Fruit fly (Drosophila melanogaster) ovary, adult (tissue): ENCODE data around the gene Lcp65Ag2.

Experiments
- CG17801 ChIP-seq: fragments of 200-800 bp; optimal IDR thresholded peaks from 2 replicates; lab custom pipeline; 2019; ENCODE audit warnings: missing biosample characterization, mild to moderate bottlenecking, missing genetic modification characterization, moderate library complexity; ENCODE audit not compliant: partially characterized antibody

Gene Lcp65Ag2

dm6 chr3L:6124616-6125408 lies 8.6 kb downstream of the Lcp65Ag2 start:
- no peak for TF ChIP-seq CG17801 (GFP tag; lab: Kevin White, UChicago)

dm6 chr3L:6116881-6117280 lies 16.5 kb downstream of the Lcp65Ag2 start:
- no peak for TF ChIP-seq CG17801 (GFP tag; lab: Kevin White, UChicago)

dm6 chr3L:6115505-6115904 lies 17.9 kb downstream of the Lcp65Ag2 start:
- TF ChIP-seq CG17801 (GFP tag; lab: Kevin White, UChicago) = no peak

dm6 chr3L:6111458-6111857 lies 21.9 kb downstream of the Lcp65Ag2 start:
- no peak for TF ChIP-seq CG17801 (GFP tag; lab: Kevin White, UChicago)

- TF ChIP-seq CG17801 (GFP tag; lab: Kevin White, UChicago) = no peak
Measured at dm6 chr3L:6110673-6111449, 22.5 kb downstream of the Lcp65Ag2 start.

DNA sequence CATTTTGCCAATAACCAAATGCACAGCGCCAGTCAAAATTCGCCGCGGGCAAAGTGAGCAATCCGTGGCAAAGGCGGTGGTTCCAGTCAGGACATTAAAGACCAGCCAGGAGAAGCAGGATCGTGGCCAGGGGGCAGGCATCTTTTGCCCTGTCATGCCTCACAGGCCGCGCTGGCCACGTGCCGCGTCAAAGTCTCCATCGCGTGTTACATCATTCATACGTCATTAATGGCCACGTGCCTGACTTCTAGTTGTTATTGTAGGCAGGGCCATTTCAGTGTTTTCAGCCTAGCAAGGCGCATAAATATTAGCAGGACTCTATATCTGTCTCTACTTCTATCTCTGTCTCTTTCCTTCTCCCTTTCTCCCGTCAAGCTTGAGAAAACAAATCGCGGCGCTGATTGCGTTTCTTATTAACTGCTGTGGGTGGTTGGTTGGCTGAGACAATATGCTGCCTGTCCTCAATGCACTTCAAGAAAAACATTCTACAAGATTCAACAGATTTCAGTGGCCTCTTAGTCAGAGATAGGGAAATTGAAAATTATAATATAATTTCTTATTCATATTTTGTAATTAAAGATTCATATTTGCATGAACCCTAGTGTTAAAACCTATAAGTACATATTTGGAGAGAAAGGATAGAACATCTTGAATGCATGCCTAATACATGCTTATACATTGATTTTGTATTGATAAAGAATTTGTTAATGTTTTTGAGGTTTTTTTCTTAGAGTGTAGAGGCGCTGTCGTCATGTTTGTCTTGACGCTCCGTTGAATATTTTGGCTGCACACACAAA lies 24.9 kb downstream of the Lcp65Ag2 start:
- TF ChIP-seq CG17801 (GFP tag; lab: Kevin White, UChicago) = no peak

DNA sequence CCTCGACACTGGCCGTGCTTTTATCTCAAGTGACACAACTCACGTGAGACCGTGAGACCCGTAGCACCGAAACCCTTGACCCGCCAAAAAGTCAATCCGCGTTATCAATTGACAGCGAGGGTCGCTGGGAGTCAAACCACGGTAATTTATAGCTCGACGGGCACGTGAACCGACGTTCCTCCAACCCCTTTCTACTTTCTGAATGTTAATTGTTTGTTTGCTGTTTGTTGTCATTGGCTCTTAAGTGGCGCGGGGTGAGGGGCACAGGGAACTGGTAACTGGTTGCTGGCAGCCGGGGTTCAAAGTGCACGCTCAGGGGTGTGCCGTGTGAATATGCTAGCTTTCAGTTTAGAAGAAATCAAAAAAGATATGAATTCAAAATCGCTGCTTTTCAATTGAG lies 26.7 kb downstream of the Lcp65Ag2 start:
- no peak for TF ChIP-seq CG17801 (GFP tag; lab: Kevin White, UChicago)

DNA sequence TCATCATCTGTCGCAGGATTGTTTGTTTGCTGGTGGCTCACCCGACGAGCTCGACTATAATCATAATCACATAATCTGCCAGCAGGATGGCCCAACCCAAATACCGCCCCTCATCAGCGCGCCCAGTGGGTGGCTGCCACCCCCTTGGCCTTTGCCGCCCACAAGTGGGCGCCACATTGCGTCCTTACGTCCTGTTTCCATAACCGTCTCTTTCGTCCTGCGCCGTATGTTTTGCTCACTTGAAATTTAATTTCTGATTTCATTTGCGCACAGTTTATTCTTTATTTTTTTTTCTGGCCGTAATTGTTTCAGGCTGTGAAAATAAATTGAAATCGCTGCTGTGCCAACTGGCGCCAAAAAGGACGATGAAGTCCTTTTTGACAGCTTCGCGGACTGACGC lies 28.0 kb downstream of the Lcp65Ag2 start:
- TF ChIP-seq CG17801 (GFP tag; lab: Kevin White, UChicago) = no peak

DNA sequence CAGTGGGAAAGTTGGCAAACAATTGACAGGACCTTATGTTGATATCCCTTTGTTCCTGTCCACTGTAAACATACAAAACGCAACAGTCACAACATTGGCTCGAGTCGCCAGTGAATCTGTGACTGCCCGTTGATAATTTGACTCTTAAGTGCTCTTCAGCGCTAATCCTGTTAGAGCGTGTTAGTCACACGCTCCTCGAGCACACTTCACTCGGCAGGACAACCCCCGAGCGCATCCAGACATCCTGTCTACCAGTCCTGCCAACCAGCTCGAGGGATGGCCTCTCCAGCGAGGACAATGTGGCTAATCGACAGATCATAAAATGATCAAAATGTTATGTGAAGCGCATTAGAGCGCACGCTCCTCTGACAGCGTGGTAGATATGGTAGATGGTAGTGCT lies 28.8 kb downstream of the Lcp65Ag2 start:
- TF ChIP-seq CG17801 (GFP tag; lab: Kevin White, UChicago) = no peak

dm6 chr3L:6103658-6104057 lies 29.7 kb downstream of the Lcp65Ag2 start:
- no peak for TF ChIP-seq CG17801 (GFP tag; lab: Kevin White, UChicago)

dm6 chr3L:6097270-6097669 lies 36.1 kb downstream of the Lcp65Ag2 start, which contains the start of gene Ets65A:
Gene Ets65A (plus strand): TSS chr3L:6097617.
- no peak for TF ChIP-seq CG17801 (GFP tag; lab: Kevin White, UChicago)

- TF ChIP-seq CG17801 (GFP tag; lab: Kevin White, UChicago) = peak; percentile 91
Measured at dm6 chr3L:6094697-6095096, 38.7 kb downstream of the Lcp65Ag2 start, which contains the start of the genes CG10467 and loj. Gene CG10467 (minus strand): TSS chr3L:6094747. Gene loj (plus strand): TSS chr3L:6094987.

DNA sequence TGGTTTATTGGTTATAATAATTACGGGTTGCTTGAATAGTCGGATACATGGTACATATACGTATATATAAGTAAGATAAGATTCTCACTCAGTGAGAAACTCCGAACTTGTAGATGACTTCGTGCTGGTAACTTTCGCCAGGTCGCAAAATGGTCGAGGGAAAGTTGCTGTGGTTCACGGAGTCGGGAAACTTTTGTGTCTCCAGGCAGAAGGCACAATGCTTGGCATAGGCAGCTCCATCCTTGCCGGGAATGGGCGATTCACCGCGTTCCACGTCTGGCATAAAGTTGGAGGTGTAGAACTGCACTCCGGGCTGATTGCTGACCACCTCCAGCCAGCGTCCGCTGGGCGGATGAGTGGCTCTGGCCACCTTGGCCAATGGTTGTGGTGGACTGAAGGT lies 40.2 kb downstream of the Lcp65Ag2 start, which contains the start of gene CG10469:
Gene CG10469, minus strand, starts transcription at position 101 of the 400 bp plus-strand sequence.
- no peak for TF ChIP-seq CG17801 (GFP tag; lab: Kevin White, UChicago)

- no peak for TF ChIP-seq CG17801 (GFP tag; lab: Kevin White, UChicago)
Measured at dm6 chr3L:6085988-6086387, 47.4 kb downstream of the Lcp65Ag2 start.

DNA sequence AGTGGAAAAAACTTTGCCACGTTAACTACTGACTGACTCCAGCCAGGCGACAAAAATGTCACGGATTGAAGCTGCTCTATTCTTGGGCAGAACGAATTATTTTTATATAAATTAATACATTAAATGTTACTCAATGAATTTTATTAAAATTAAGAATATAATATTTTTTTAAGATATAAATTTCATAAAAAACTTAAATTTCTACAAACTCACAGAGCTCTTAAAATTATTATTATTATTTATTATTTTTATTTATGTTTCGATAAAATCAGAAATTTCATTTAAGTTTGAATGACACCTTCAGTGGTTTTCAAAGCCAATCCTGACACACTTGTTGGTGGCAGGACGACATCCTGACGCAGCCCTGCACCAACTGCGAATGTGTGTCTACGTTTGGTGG lies 48.2 kb downstream of the Lcp65Ag2 start:
- no peak for TF ChIP-seq CG17801 (GFP tag; lab: Kevin White, UChicago)
